Worm (Caenorhabditis elegans): Measurements from ENCODE around the gene bir-2.

ce11 chrV:13609806-13610205 lies 41.2 kb downstream of the bir-2 start:
- TF ChIP-seq mdl-1 (tag; optimal IDR thresholded peaks at IDR 0.05) (no peak), ama-1 (optimal IDR thresholded peaks at IDR 0.05) (no peak), pha-4 (tag; optimal IDR thresholded peaks at IDR 0.05) (no peak), fos-1 (tag; optimal IDR thresholded peaks at IDR 0.05) (no peak), nhr-237 (tag; optimal IDR thresholded peaks at IDR 0.05) (no peak), nhr-11 (tag; optimal IDR thresholded peaks at IDR 0.05) (no peak), sea-2 (GFP tag; optimal IDR thresholded peaks at IDR 0.05) (no peak), nhr-28 (tag; optimal IDR thresholded peaks at IDR 0.05) (no peak), skn-1 (tag; optimal IDR thresholded peaks at IDR 0.05) (no peak), R02D3.7 (tag; optimal IDR thresholded peaks at IDR 0.05) (no peak), ceh-16 (tag; optimal IDR thresholded peaks at IDR 0.05) (no peak), nfya-1 (tag; optimal IDR thresholded peaks at IDR 0.05; ENCODE audit: insufficient read depth) (no peak), zag-1 (tag; optimal IDR thresholded peaks at IDR 0.05) (no peak)

Measured in whole organism, L3 larva.